Worm (Caenorhabditis elegans) whole organism, L2 larva: Measurements from ENCODE around the gene dnj-16.

Experiments used
- ceh-82 ChIP-seq: fragments of 150-350 bp; optimal IDR thresholded peaks from 2 replicates; lab custom pipeline; 2014; ENCODE audit warnings: missing biosample characterization, missing genetic modification characterization
- egl-27 ChIP-seq: sonication (generic microtip); optimal IDR thresholded peaks from 3 replicates; lab custom pipeline; 2017; ENCODE audit warnings: missing biosample characterization, missing genetic modification reagents, missing genetic modification characterization
- mdl-1 ChIP-seq, 2 experiments: fragments of 150-350 bp in 1 of 2; sonication (generic microtip) in 1 of 2; optimal IDR thresholded peaks; 2 replicates each; lab custom pipeline; 2017; ENCODE audit warnings: missing biosample characterization in 2 of 2, missing genetic modification characterization in 2 of 2
- nhr-12 ChIP-seq: fragments of 150-350 bp; optimal IDR thresholded peaks from 2 replicates; lab custom pipeline; 2014; ENCODE audit warnings: missing biosample characterization, missing genetic modification characterization

DNA sequence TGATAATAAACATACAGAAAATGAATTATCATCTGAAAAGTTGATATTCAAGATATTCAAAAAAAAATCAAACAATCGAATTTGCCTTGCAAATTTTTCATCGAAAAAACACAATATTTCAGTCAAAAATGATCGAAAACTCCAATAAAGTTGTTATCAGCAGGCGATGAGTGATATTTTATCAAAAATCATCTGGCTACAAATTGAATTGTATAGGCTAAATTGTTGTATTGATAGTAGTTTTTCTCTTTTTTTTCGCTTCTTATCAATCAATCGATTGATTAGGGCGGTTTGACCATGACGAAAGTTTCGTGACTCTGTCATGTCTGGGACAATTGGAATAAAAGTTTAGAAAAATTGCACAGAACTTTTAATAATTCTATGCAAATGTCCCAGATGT, 49.2 kb downstream of the dnj-16 start:
- no peak for TF ChIP-seq ceh-82 (tag; lab: Kevin White, UChicago)
- TF ChIP-seq egl-27 (tag; lab: Kevin White, UChicago): no peak
- no peak for TF ChIP-seq mdl-1 (tag; optimal IDR thresholded peaks at IDR 0.05; lab: Kevin White, UChicago)
- no peak for TF ChIP-seq nhr-12 (tag; lab: Kevin White, UChicago)
